Worm (Caenorhabditis elegans): ENCODE data around the gene nlp-46.

DNA sequence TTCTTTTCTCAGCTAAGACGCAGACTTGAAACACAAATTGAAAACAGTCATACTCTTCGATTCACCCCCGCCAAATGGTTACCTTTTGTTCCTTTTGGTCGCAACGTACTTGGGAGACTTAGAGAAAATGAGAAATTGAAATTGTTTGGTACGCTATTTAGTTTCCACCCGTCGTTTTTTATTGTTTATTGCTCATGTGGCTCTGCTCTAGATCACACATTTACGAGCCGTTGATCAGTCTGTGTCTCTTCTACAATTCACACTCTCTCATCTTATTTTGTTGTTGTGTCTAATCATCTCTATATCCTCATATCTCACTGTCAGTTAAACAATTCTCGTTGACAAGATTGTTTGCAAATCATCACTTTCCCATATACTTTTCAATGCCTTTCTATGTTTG lies 18.1 kb downstream of the nlp-46 start:
- no peak for TF ChIP-seq snpc-4 (tag; optimal IDR thresholded peaks at IDR 0.05)
- TF ChIP-seq unc-39 (tag; optimal IDR thresholded peaks at IDR 0.05), result no peak
- TF ChIP-seq mep-1 (tag; optimal IDR thresholded peaks at IDR 0.05), result no peak

Measured in whole organism, mixed stage, embryonic.